Fruit fly (Drosophila melanogaster) whole organism, prepupa: ENCODE data around the gene CG32641.

Experiments
- Blimp-1 ChIP-seq: fragments of 200-800 bp; sonication (Bioruptor generic); optimal IDR thresholded peaks from 3 replicates; lab custom pipeline; 2017; ENCODE audit warnings: missing biosample characterization, missing genetic modification characterization, mild to moderate bottlenecking, moderate library complexity, missing genetic modification reagents
- CG11762 ChIP-seq: fragments of 200-800 bp; sonication (Bioruptor generic); optimal IDR thresholded peaks from 3 replicates; lab custom pipeline; 2016; ENCODE audit warnings: missing biosample characterization, missing genetic modification characterization; ENCODE audit not compliant: insufficient read depth
- CG11902 ChIP-seq: fragments of 200-800 bp; sonication (Bioruptor generic); optimal IDR thresholded peaks from 3 replicates; lab custom pipeline; 2016; ENCODE audit warnings: missing biosample characterization, missing genetic modification characterization
- CG15336 ChIP-seq: fragments of 200-800 bp; sonication (Bioruptor generic); IDR thresholded peaks from 2 replicates; pipeline ENCODE4 v1.3.6; 2022; ENCODE audit warnings: missing biosample characterization, missing genetic modification characterization
- CG1621 ChIP-seq: fragments of 200-800 bp; sonication (Bioruptor generic); optimal IDR thresholded peaks from 3 replicates; lab custom pipeline; 2018; ENCODE audit warnings: missing biosample characterization, mild to moderate bottlenecking, missing genetic modification characterization
- CG16779 ChIP-seq: fragments of 200-800 bp; sonication (Bioruptor generic); optimal IDR thresholded peaks from 3 replicates; lab custom pipeline; 2017; ENCODE audit warnings: missing biosample characterization, mild to moderate bottlenecking, missing genetic modification characterization
- CG3032 ChIP-seq: fragments of 200-800 bp; optimal IDR thresholded peaks from 2 replicates; lab custom pipeline; 2019; ENCODE audit warnings: missing biosample characterization, mild to moderate bottlenecking, missing genetic modification characterization, moderate library complexity
- CG31627 ChIP-seq: fragments of 200-800 bp; sonication (Bioruptor generic); optimal IDR thresholded peaks from 3 replicates; lab custom pipeline; 2016; ENCODE audit warnings: missing biosample characterization, missing genetic modification characterization
- CG32006 ChIP-seq: fragments of 200-800 bp; sonication (Bioruptor generic); optimal IDR thresholded peaks from 3 replicates; lab custom pipeline; 2017; ENCODE audit warnings: missing biosample characterization, mild to moderate bottlenecking, missing genetic modification characterization
- CG34406 ChIP-seq: fragments of 200-800 bp; sonication (Bioruptor generic); optimal IDR thresholded peaks from 3 replicates; lab custom pipeline; 2016; ENCODE audit warnings: missing biosample characterization, missing genetic modification characterization
- CG3919 ChIP-seq: fragments of 200-800 bp; sonication (Bioruptor generic); optimal IDR thresholded peaks from 3 replicates; lab custom pipeline; 2016; ENCODE audit warnings: missing biosample characterization, missing genetic modification characterization
- CG4318 ChIP-seq: fragments of 200-800 bp; sonication (Bioruptor generic); optimal IDR thresholded peaks from 3 replicates; lab custom pipeline; 2017; ENCODE audit warnings: missing biosample characterization, mild to moderate bottlenecking, missing genetic modification characterization
- CG6163 ChIP-seq: fragments of 200-800 bp; sonication (Bioruptor generic); IDR thresholded peaks from 3 replicates; pipeline ENCODE4 v1.3.6; 2022; ENCODE audit warnings: missing biosample characterization, missing genetic modification characterization
- CG6276 ChIP-seq: fragments of 200-800 bp; sonication (Bioruptor generic); optimal IDR thresholded peaks from 2 replicates; lab custom pipeline; 2017; ENCODE audit warnings: missing biosample characterization, mild to moderate bottlenecking, missing genetic modification characterization
- CG6808 ChIP-seq: fragments of 200-800 bp; sonication (Bioruptor generic); optimal IDR thresholded peaks from 3 replicates; lab custom pipeline; 2017; ENCODE audit warnings: missing biosample characterization, missing genetic modification characterization, mild to moderate bottlenecking, moderate library complexity, missing genetic modification reagents
- CG6854 ChIP-seq: fragments of 200-800 bp; sonication (Bioruptor generic); optimal IDR thresholded peaks from 2 replicates; lab custom pipeline; 2017; ENCODE audit warnings: missing biosample characterization, mild to moderate bottlenecking, missing genetic modification characterization
- CG7368 ChIP-seq: fragments of 200-800 bp; sonication (Bioruptor generic); optimal IDR thresholded peaks from 3 replicates; lab custom pipeline; 2016; ENCODE audit warnings: missing biosample characterization, missing genetic modification characterization
- CG8119 ChIP-seq: fragments of 200-800 bp; sonication (Bioruptor generic); IDR thresholded peaks from 3 replicates; pipeline ENCODE4 v1.3.6; 2022; ENCODE audit warnings: missing biosample characterization, missing genetic modification characterization
- CG8319 ChIP-seq: fragments of 200-800 bp; sonication (Bioruptor generic); optimal IDR thresholded peaks from 3 replicates; lab custom pipeline; 2016; ENCODE audit warnings: missing biosample characterization, missing genetic modification characterization
- CG9139 ChIP-seq: fragments of 200-800 bp; sonication (Bioruptor generic); optimal IDR thresholded peaks from 3 replicates; lab custom pipeline; 2017; ENCODE audit warnings: missing biosample characterization, mild to moderate bottlenecking, missing genetic modification characterization
- Eip75B ChIP-seq: fragments of 200-800 bp; sonication (Bioruptor generic); optimal IDR thresholded peaks from 3 replicates; lab custom pipeline; 2016; ENCODE audit warnings: missing biosample characterization, missing genetic modification characterization
- Eip78C ChIP-seq: fragments of 200-800 bp; sonication (Bioruptor generic); peaks from one replicate; lab custom pipeline; 2016; ENCODE audit warnings: missing biosample characterization, missing genetic modification characterization
- Eip93F ChIP-seq: fragments of 200-800 bp; sonication (Bioruptor generic); optimal IDR thresholded peaks from 2 replicates; lab custom pipeline; 2016; ENCODE audit warnings: missing biosample characterization, mild to moderate bottlenecking, missing genetic modification characterization
- Ets21C ChIP-seq: fragments of 200-800 bp; sonication (Bioruptor generic); optimal IDR thresholded peaks from 3 replicates; lab custom pipeline; 2016; ENCODE audit warnings: missing biosample characterization, missing genetic modification characterization
- Ets96B ChIP-seq: fragments of 200-800 bp; optimal IDR thresholded peaks from 2 replicates; lab custom pipeline; 2019; ENCODE audit warnings: missing biosample characterization, mild to moderate bottlenecking, missing genetic modification characterization, moderate library complexity
- Gug ChIP-seq: fragments of 200-800 bp; sonication (Bioruptor generic); IDR thresholded peaks from 2 replicates; pipeline ENCODE4 v1.3.6; 2022; ENCODE audit warnings: missing biosample characterization, missing genetic modification characterization
- Hr38 ChIP-seq: sonication (Bioruptor generic); optimal IDR thresholded peaks from 2 replicates; lab custom pipeline; 2016; ENCODE audit warnings: missing biosample characterization, missing genetic modification characterization
- Hr39 ChIP-seq: fragments of 200-800 bp; sonication (Bioruptor generic); optimal IDR thresholded peaks from 2 replicates; lab custom pipeline; 2016; ENCODE audit warnings: missing biosample characterization, missing genetic modification characterization
- Hr4 ChIP-seq: fragments of 200-800 bp; sonication (Bioruptor generic); optimal IDR thresholded peaks from 3 replicates; lab custom pipeline; 2016; ENCODE audit warnings: missing biosample characterization, missing genetic modification characterization
- Lpt ChIP-seq: fragments of 200-800 bp; sonication (Bioruptor generic); optimal IDR thresholded peaks from 3 replicates; lab custom pipeline; 2016; ENCODE audit warnings: missing biosample characterization, missing genetic modification characterization
- Met ChIP-seq: fragments of 200-800 bp; sonication (Bioruptor generic); optimal IDR thresholded peaks from 3 replicates; lab custom pipeline; 2016; ENCODE audit warnings: missing biosample characterization, missing genetic modification characterization
- OdsH ChIP-seq: fragments of 200-800 bp; sonication (Bioruptor generic); optimal IDR thresholded peaks from 3 replicates; lab custom pipeline; 2016; ENCODE audit warnings: missing biosample characterization, missing genetic modification characterization
- Sox102F ChIP-seq: fragments of 200-800 bp; sonication (Bioruptor generic); optimal IDR thresholded peaks from 2 replicates; lab custom pipeline; 2016; ENCODE audit warnings: missing biosample characterization, mild to moderate bottlenecking, missing genetic modification characterization
- achi ChIP-seq: fragments of 200-800 bp; sonication (Bioruptor generic); optimal IDR thresholded peaks from 3 replicates; lab custom pipeline; 2016; ENCODE audit warnings: missing biosample characterization, missing genetic modification characterization
- acj6 ChIP-seq: fragments of 200-800 bp; sonication (Bioruptor generic); optimal IDR thresholded peaks from 3 replicates; lab custom pipeline; 2016; ENCODE audit warnings: missing biosample characterization, missing genetic modification characterization
- cyc ChIP-seq: fragments of 200-800 bp; sonication (Bioruptor generic); optimal IDR thresholded peaks from 3 replicates; lab custom pipeline; 2016; ENCODE audit warnings: missing biosample characterization, missing genetic modification characterization
- esn ChIP-seq: fragments of 200-800 bp; sonication (Bioruptor generic); optimal IDR thresholded peaks from 2 replicates; lab custom pipeline; 2016; ENCODE audit warnings: missing biosample characterization, mild to moderate bottlenecking, missing genetic modification characterization, moderate library complexity
- fd59A ChIP-seq: fragments of 200-800 bp; sonication (Bioruptor generic); optimal IDR thresholded peaks from 2 replicates; lab custom pipeline; 2017; ENCODE audit warnings: missing biosample characterization, mild to moderate bottlenecking, missing genetic modification characterization, missing genetic modification reagents
- lz ChIP-seq: fragments of 200-800 bp; sonication (Bioruptor generic); optimal IDR thresholded peaks from 3 replicates; lab custom pipeline; 2016; ENCODE audit warnings: missing biosample characterization, missing genetic modification characterization
- net ChIP-seq: fragments of 200-800 bp; sonication (Bioruptor generic); optimal IDR thresholded peaks from 3 replicates; lab custom pipeline; 2016; ENCODE audit warnings: missing biosample characterization, missing genetic modification characterization
- pdm3 ChIP-seq: fragments of 200-800 bp; sonication (Bioruptor generic); optimal IDR thresholded peaks from 3 replicates; lab custom pipeline; 2016; ENCODE audit warnings: missing biosample characterization, missing genetic modification characterization
- salr ChIP-seq, 2 experiments: fragments of 200-800 bp; sonication (Bioruptor generic); optimal IDR thresholded peaks; 3 replicates each; lab custom pipeline; 2016 to 2018; ENCODE audit warnings: missing biosample characterization in 2 of 2, missing genetic modification characterization in 2 of 2, mild to moderate bottlenecking in 1 of 2
- spab ChIP-seq: fragments of 200-800 bp; sonication (Bioruptor generic); optimal IDR thresholded peaks from 2 replicates; lab custom pipeline; 2017; ENCODE audit warnings: missing biosample characterization, mild to moderate bottlenecking, missing genetic modification characterization, missing genetic modification reagents
- svp ChIP-seq: fragments of 200-800 bp; sonication (Bioruptor generic); peaks from one replicate; lab custom pipeline; 2016; ENCODE audit warnings: missing biosample characterization, missing genetic modification characterization
- topi ChIP-seq: fragments of 200-800 bp; sonication (Bioruptor generic); optimal IDR thresholded peaks from 3 replicates; lab custom pipeline; 2016; ENCODE audit warnings: missing biosample characterization, missing genetic modification characterization
- vri ChIP-seq: fragments of 200-800 bp; sonication (Bioruptor generic); optimal IDR thresholded peaks from 3 replicates; lab custom pipeline; 2016; ENCODE audit warnings: missing biosample characterization, mild to moderate bottlenecking, missing genetic modification characterization

CG32641 gene

dm6 chrX:13232406-13233195, 48.3 kb downstream of the CG32641 start (continued):
- TF ChIP-seq CG8319 (GFP tag; lab: Kevin White, UChicago) (no peak), spab (GFP tag; lab: Kevin White, UChicago) (no peak), CG8119 (GFP tag; lab: Robert Waterston, UW) (peak; percentile 49; the same call in 1 of the 3 replicates), OdsH (GFP tag; lab: Kevin White, UChicago) (peak; percentile 12), Hr39 (no peak), CG32006 (GFP tag; lab: Kevin White, UChicago) (peak; percentile 68), Hr4 (GFP tag; lab: Kevin White, UChicago) (peak; percentile 68), CG31627 (no peak), Hr38 (no peak), Ets21C (GFP tag; lab: Kevin White, UChicago) (no peak), CG15336 (GFP tag; lab: Robert Waterston, UW) (peak; percentile 62), CG11762 (no peak), esn (no peak), CG4318 (GFP tag; lab: Kevin White, UChicago) (peak; percentile 53), Sox102F (GFP tag; lab: Kevin White, UChicago) (no peak), CG9139 (no peak), acj6 (GFP tag; lab: Kevin White, UChicago) (peak; percentile 33), CG3032 (tag; lab: Kevin White, UChicago) (no peak), CG16779 (tag; lab: Kevin White, UChicago) (no peak), Eip78C (GFP tag; lab: Kevin White, UChicago) (peak; percentile 61), Eip75B (GFP tag; lab: Kevin White, UChicago) (peak; percentile 3), net (GFP tag; lab: Kevin White, UChicago) (peak; percentile 22)

DNA sequence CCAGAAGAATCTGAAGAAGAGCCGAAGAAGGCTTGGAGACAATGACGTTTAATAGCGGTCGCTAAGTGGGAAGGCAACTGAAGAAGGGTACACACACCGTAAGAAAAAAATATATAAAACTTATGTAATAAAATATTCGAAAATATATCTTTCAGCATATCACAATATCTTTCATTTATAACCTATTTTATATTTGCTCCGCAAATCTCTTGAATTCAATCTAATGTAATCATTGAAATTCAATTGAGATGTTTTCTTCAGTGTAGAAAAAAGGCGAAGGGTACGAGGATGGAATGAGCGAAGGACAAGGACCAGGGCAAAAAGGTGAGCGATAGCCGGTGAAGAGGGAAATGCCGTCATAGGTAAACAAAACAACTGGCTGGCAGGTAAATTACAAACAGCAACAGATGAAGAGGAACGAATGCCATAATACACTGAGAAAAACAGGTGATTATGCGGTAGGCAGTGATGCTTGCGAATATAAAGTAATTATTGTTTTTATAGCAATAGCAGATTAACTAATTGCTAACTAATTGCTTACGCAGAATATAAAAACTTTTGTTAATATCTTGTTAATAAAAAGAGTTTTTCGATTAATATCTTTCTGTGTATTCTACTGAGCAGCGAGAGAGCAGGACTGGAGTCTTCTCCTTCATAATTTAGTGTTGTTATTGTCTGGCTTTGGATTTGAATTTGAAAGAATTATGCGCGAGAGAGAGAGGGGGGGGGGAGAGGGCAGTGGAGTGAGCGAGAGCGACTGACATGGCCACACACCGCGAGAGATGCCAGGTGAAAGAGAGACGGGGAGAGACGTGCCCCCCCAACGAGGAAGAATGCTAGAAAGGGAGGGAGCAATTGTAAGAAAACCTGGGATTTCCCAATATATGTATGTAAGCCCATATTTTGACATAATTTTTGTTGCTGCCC, 49.8 kb downstream of the CG32641 start:
- TF ChIP-seq net (GFP tag; lab: Kevin White, UChicago), result peak; percentile 54
- peak; percentile 30 for TF ChIP-seq CG6276 (GFP tag; lab: Kevin White, UChicago)
- TF ChIP-seq CG6808 (GFP tag; lab: Kevin White, UChicago), result peak; percentile 90
- TF ChIP-seq Hr4 (GFP tag; lab: Kevin White, UChicago), result peak; percentile 45
- peak; percentile 49 for TF ChIP-seq CG4318 (GFP tag; lab: Kevin White, UChicago)
- peak; percentile 81 for TF ChIP-seq cyc (GFP tag; lab: Kevin White, UChicago)
- peak; percentile 53 for TF ChIP-seq Blimp-1 (GFP tag; lab: Kevin White, UChicago)
- TF ChIP-seq CG15336 (GFP tag; lab: Robert Waterston, UW), result peak; percentile 54
- TF ChIP-seq Eip93F (GFP tag; lab: Kevin White, UChicago), result peak; percentile 39
- TF ChIP-seq CG6854 (GFP tag; lab: Kevin White, UChicago), result no peak
- peak; percentile 68 for TF ChIP-seq CG16779 (tag; lab: Kevin White, UChicago)
- TF ChIP-seq Gug (GFP tag; lab: Robert Waterston, UW), result peak; percentile 56; the same call in 1 of the 2 replicates
- peak; percentile 47 for TF ChIP-seq CG11902 (GFP tag; lab: Kevin White, UChicago)
- TF ChIP-seq Met (GFP tag; lab: Kevin White, UChicago), result peak; percentile 76
- TF ChIP-seq pdm3 (GFP tag; lab: Kevin White, UChicago), result peak; percentile 79
- TF ChIP-seq CG6163, result peak; percentile 91
- peak; percentile 80 for TF ChIP-seq CG3919 (GFP tag; lab: Kevin White, UChicago)
- peak; percentile 73 for TF ChIP-seq vri (GFP tag; lab: Kevin White, UChicago)
- peak; percentile 71 for TF ChIP-seq Hr39
- peak; percentile 68 for TF ChIP-seq CG34406
- peak; percentile 71 for TF ChIP-seq CG7368 (GFP tag; lab: Kevin White, UChicago)
- peak; percentile 90 for TF ChIP-seq svp (GFP tag; lab: Kevin White, UChicago)
- peak; percentile 74 for TF ChIP-seq CG11762
- TF ChIP-seq achi (GFP tag; lab: Kevin White, UChicago), result peak; percentile 75
- peak; percentile 77 for TF ChIP-seq fd59A (GFP tag; lab: Kevin White, UChicago)
- TF ChIP-seq Sox102F (GFP tag; lab: Kevin White, UChicago), result peak; percentile 51
- peak; percentile 63 for TF ChIP-seq CG32006 (GFP tag; lab: Kevin White, UChicago)
- TF ChIP-seq Ets96B, result peak; percentile 88
- TF ChIP-seq Lpt, result peak; percentile 62
- TF ChIP-seq topi (GFP tag; lab: Kevin White, UChicago), result peak; percentile 78
- peak; percentile 39 to 61 for TF ChIP-seq salr (GFP tag; optimal IDR thresholded peaks at IDR 0.05; lab: Kevin White, UChicago)
- TF ChIP-seq lz (GFP tag; lab: Kevin White, UChicago), result peak; percentile 74
- peak; percentile 69 for TF ChIP-seq CG1621 (tag; lab: Kevin White, UChicago)
